Worm (Caenorhabditis elegans) whole organism, young adult: ENCODE results near the gene str-134.

Experiments used
- B0019.2 ChIP-seq: fragments of 200-800 bp; sonication (Bioruptor generic); conservative IDR thresholded peaks from 2 replicates; pipeline ENCODE4 v1.3.6; 2022; ENCODE audit warnings: missing genetic modification reagents, missing genetic modification characterization, missing compliant biosample characterization
- B0035.1 ChIP-seq: sonication (generic microtip); optimal IDR thresholded peaks from 2 replicates; lab custom pipeline; 2016; ENCODE audit warnings: missing genetic modification characterization, mild to moderate bottlenecking, missing compliant biosample characterization, missing genotype, missing genetic modification reagents
- B0336.3 ChIP-seq: fragments of 200-800 bp; sonication (Bioruptor generic); IDR thresholded peaks from 2 replicates; pipeline ENCODE4 v1.3.6; 2022; ENCODE audit warnings: missing genetic modification characterization, missing compliant biosample characterization
- C06A6.2 ChIP-seq: fragments of 200-800 bp; sonication (Bioruptor generic); conservative IDR thresholded peaks from 2 replicates; pipeline ENCODE4 v1.3.6; 2022; ENCODE audit warnings: missing genetic modification characterization, missing compliant biosample characterization
- D2030.7 ChIP-seq: fragments of 200-800 bp; sonication (Bioruptor generic); IDR thresholded peaks from 2 replicates; pipeline ENCODE4 v1.3.6; 2022; ENCODE audit warnings: missing genetic modification reagents, missing genetic modification characterization, missing compliant biosample characterization
- F22D6.2 ChIP-seq: sonication (generic microtip); optimal IDR thresholded peaks from 2 replicates; lab custom pipeline; 2016; ENCODE audit warnings: mild to moderate bottlenecking, missing genetic modification characterization, missing compliant biosample characterization
- K11D2.4 ChIP-seq: fragments of 200-800 bp; sonication (Bioruptor generic); IDR thresholded peaks from 2 replicates; pipeline ENCODE4 v1.3.6; 2022; ENCODE audit warnings: missing genetic modification reagents, missing genetic modification characterization, missing compliant biosample characterization
- K12H6.12 ChIP-seq: fragments of 200-800 bp; sonication (Bioruptor generic); optimal IDR thresholded peaks from 2 replicates; lab custom pipeline; 2018; ENCODE audit warnings: mild to moderate bottlenecking, missing genetic modification characterization, missing compliant biosample characterization
- T26A5.8 ChIP-seq: sonication (generic microtip); optimal IDR thresholded peaks from 2 replicates; lab custom pipeline; 2016; ENCODE audit warnings: missing genetic modification characterization, missing compliant biosample characterization
- Y56A3A.18 ChIP-seq: fragments of 200-800 bp; sonication (Bioruptor generic); IDR thresholded peaks from 2 replicates; pipeline ENCODE4 v1.3.6; 2022; ENCODE audit warnings: missing genetic modification reagents, missing genetic modification characterization, missing compliant biosample characterization
- Y67H2A.10 ChIP-seq: fragments of 200-800 bp; sonication (Bioruptor generic); conservative IDR thresholded peaks from 2 replicates; pipeline ENCODE4 v1.3.6; 2022; ENCODE audit warnings: missing genetic modification reagents, missing genetic modification characterization, missing compliant biosample characterization
- atf-7 ChIP-seq: sonication (generic microtip); optimal IDR thresholded peaks from 2 replicates; lab custom pipeline; 2017; ENCODE audit warnings: mild to moderate bottlenecking, missing genetic modification characterization, missing compliant biosample characterization
- attf-6 ChIP-seq: fragments of 200-800 bp; sonication (Bioruptor generic); IDR thresholded peaks from 2 replicates; pipeline ENCODE4 v1.3.6; 2022; ENCODE audit warnings: missing genetic modification reagents, missing genetic modification characterization, missing compliant biosample characterization
- cebp-1 ChIP-seq, 2 experiments: fragments of 200-800 bp in 1 of 2; sonication (Bioruptor generic) in 1 of 2; sonication (generic microtip) in 1 of 2; IDR thresholded peaks in 1 of 2; optimal IDR thresholded peaks in 1 of 2; 2 replicates each; pipeline versions ENCODE4 v1.3.6 to Lab custom; 2017 to 2022; ENCODE audit warnings: missing compliant biosample characterization in 2 of 2, missing genetic modification characterization in 2 of 2, mild to moderate bottlenecking in 1 of 2, missing genetic modification reagents in 1 of 2, moderate library complexity in 1 of 2
- ceh-27 ChIP-seq: fragments of 200-800 bp; sonication (Bioruptor generic); optimal IDR thresholded peaks from 2 replicates; lab custom pipeline; 2018; ENCODE audit warnings: mild to moderate bottlenecking, missing genetic modification characterization, moderate library complexity, missing compliant biosample characterization
- chd-7 ChIP-seq: sonication (generic microtip); optimal IDR thresholded peaks from 2 replicates; lab custom pipeline; 2016; ENCODE audit warnings: mild to moderate bottlenecking, missing genetic modification characterization, moderate library complexity, missing compliant biosample characterization
- efl-1 ChIP-seq: fragments of 150-350 bp; optimal IDR thresholded peaks from 2 replicates; lab custom pipeline; 2014; ENCODE audit warnings: missing biosample characterization, missing genetic modification reagents, missing genetic modification characterization
- egrh-3 ChIP-seq: fragments of 200-800 bp; sonication (Bioruptor generic); IDR thresholded peaks from 2 replicates; pipeline ENCODE4 v1.3.6; 2022; ENCODE audit warnings: missing genetic modification reagents, missing genetic modification characterization, missing compliant biosample characterization
- gei-17 ChIP-seq: fragments of 200-800 bp; sonication (Bioruptor generic); optimal IDR thresholded peaks from 2 replicates; lab custom pipeline; 2018; ENCODE audit warnings: mild to moderate bottlenecking, missing genetic modification characterization, missing compliant biosample characterization
- hmg-1.2 ChIP-seq: fragments of 200-800 bp; sonication (Bioruptor generic); IDR thresholded peaks from 2 replicates; pipeline ENCODE4 v1.3.6; 2022; ENCODE audit warnings: missing genetic modification reagents, missing genetic modification characterization, missing compliant biosample characterization
- hsf-1 ChIP-seq: fragments of 200-800 bp; sonication (Bioruptor generic); IDR thresholded peaks from 2 replicates; pipeline ENCODE4 v1.3.6; 2022; ENCODE audit warnings: missing genetic modification reagents, missing genetic modification characterization, missing compliant biosample characterization
- let-607 ChIP-seq, 2 experiments: fragments of 200-800 bp in 1 of 2; sonication (Bioruptor generic) in 1 of 2; sonication (generic microtip) in 1 of 2; optimal IDR thresholded peaks; 2 replicates each; lab custom pipeline; 2016 to 2018; ENCODE audit warnings: mild to moderate bottlenecking in 2 of 2, missing compliant biosample characterization in 2 of 2, missing genetic modification characterization in 2 of 2, moderate library complexity in 2 of 2, missing genotype in 1 of 2
- lin-35 ChIP-seq, 3 experiments: fragments of 150-350 bp in 2 of 3; sonication (generic microtip) in 1 of 3; optimal IDR thresholded peaks; 2 replicates each; lab custom pipeline; 2014 to 2018; ENCODE audit warnings: missing biosample characterization in 3 of 3, missing genetic modification characterization in 3 of 3, missing genetic modification reagents in 3 of 3
- lin-54 ChIP-seq: fragments of 200-800 bp; sonication (Bioruptor generic); optimal IDR thresholded peaks from 2 replicates; lab custom pipeline; 2018; ENCODE audit warnings: mild to moderate bottlenecking, missing genetic modification characterization, missing compliant biosample characterization
- lsy-27 ChIP-seq: sonication (generic microtip); optimal IDR thresholded peaks from 2 replicates; lab custom pipeline; 2017; ENCODE audit warnings: missing genetic modification characterization, mild to moderate bottlenecking, missing compliant biosample characterization, antibody characterized with exemption, missing genotype, borderline replicate concordance; ENCODE audit not compliant: insufficient read depth
- madf-10 ChIP-seq: sonication (generic microtip); optimal IDR thresholded peaks from 2 replicates; lab custom pipeline; 2016; ENCODE audit warnings: mild to moderate bottlenecking, missing genetic modification characterization, missing compliant biosample characterization
- madf-8 ChIP-seq: fragments of 200-800 bp; sonication (Bioruptor generic); conservative IDR thresholded peaks from 2 replicates; pipeline ENCODE4 v1.3.6; 2022; ENCODE audit warnings: missing genetic modification reagents, missing genetic modification characterization, missing compliant biosample characterization
- mxl-1 ChIP-seq: sonication (generic microtip); optimal IDR thresholded peaks from 2 replicates; lab custom pipeline; 2016; ENCODE audit warnings: missing genetic modification characterization, missing compliant biosample characterization
- nfya-2 ChIP-seq: fragments of 200-800 bp; sonication (Bioruptor generic); IDR thresholded peaks from 2 replicates; pipeline ENCODE4 v1.3.6; 2022; ENCODE audit warnings: missing genetic modification reagents, missing genetic modification characterization, missing compliant biosample characterization
- nfyb-1 ChIP-seq: fragments of 200-800 bp; sonication (Bioruptor generic); IDR thresholded peaks from 2 replicates; pipeline ENCODE4 v1.3.6; 2022; ENCODE audit warnings: missing genetic modification reagents, missing genetic modification characterization, missing compliant biosample characterization
- nhr-179 ChIP-seq: sonication (generic microtip); optimal IDR thresholded peaks from 2 replicates; lab custom pipeline; 2016; ENCODE audit warnings: mild to moderate bottlenecking, missing genetic modification characterization, missing compliant biosample characterization
- nhr-80 ChIP-seq: sonication (generic microtip); optimal IDR thresholded peaks from 2 replicates; lab custom pipeline; 2016; ENCODE audit warnings: missing genetic modification characterization, missing compliant biosample characterization
- nhr-90 ChIP-seq: sonication (generic microtip); optimal IDR thresholded peaks from 2 replicates; lab custom pipeline; 2016; ENCODE audit warnings: missing genotype, mild to moderate bottlenecking, missing genetic modification characterization, missing compliant biosample characterization
- pbrm-1 ChIP-seq: fragments of 200-800 bp; sonication (Bioruptor generic); IDR thresholded peaks from 2 replicates; pipeline ENCODE4 v1.3.6; 2022; ENCODE audit warnings: missing genetic modification reagents, missing genetic modification characterization, missing compliant biosample characterization
- repo-1 ChIP-seq: sonication (generic microtip); optimal IDR thresholded peaks from 2 replicates; lab custom pipeline; 2017; ENCODE audit warnings: mild to moderate bottlenecking, missing genetic modification characterization, missing compliant biosample characterization
- rpc-1 ChIP-seq, 2 experiments: fragments of 150-350 bp in 1 of 2; sonication (generic microtip) in 1 of 2; optimal IDR thresholded peaks; 2 replicates each; lab custom pipeline; 2014 to 2018; ENCODE audit warnings: missing biosample characterization in 1 of 2, missing genetic modification characterization in 1 of 2, missing genetic modification reagents in 1 of 2, missing genotype in 1 of 2
- snpc-1.3 ChIP-seq: sonication (generic microtip); optimal IDR thresholded peaks from 2 replicates; lab custom pipeline; 2017; ENCODE audit warnings: missing genetic modification characterization, mild to moderate bottlenecking, missing compliant biosample characterization, antibody characterized with exemption, moderate library complexity, missing genotype, missing genetic modification reagents; ENCODE audit not compliant: insufficient read depth
- snpc-3.4 ChIP-seq: sonication (generic microtip); optimal IDR thresholded peaks from 2 replicates; lab custom pipeline; 2017; ENCODE audit warnings: missing genetic modification characterization, mild to moderate bottlenecking, missing compliant biosample characterization, antibody characterized with exemption, moderate library complexity, missing genotype, missing genetic modification reagents
- snpc-4 ChIP-seq, 5 experiments: fragments of 150-350 bp in 1 of 5; sonication (generic microtip) in 4 of 5; optimal IDR thresholded peaks; 2 replicates each; lab custom pipeline; 2014 to 2018; ENCODE audit warnings: missing genetic modification characterization in 5 of 5, missing biosample characterization in 3 of 5, antibody characterized with exemption in 2 of 5, mild to moderate bottlenecking in 2 of 5, missing compliant biosample characterization in 2 of 5, missing genotype in 2 of 5, moderate library complexity in 2 of 5, missing genetic modification reagents in 1 of 5
- somi-1 ChIP-seq: fragments of 200-800 bp; sonication (Bioruptor generic); optimal IDR thresholded peaks from 2 replicates; lab custom pipeline; 2018; ENCODE audit warnings: mild to moderate bottlenecking, missing genetic modification characterization, missing compliant biosample characterization
- tbp1 ChIP-seq: fragments of 200-800 bp; sonication (Bioruptor generic); optimal IDR thresholded peaks from 2 replicates; lab custom pipeline; 2018; ENCODE audit warnings: mild to moderate bottlenecking, missing genetic modification characterization, missing compliant biosample characterization
- tlf-1 ChIP-seq: fragments of 200-800 bp; sonication (Bioruptor generic); optimal IDR thresholded peaks from 2 replicates; lab custom pipeline; 2018; ENCODE audit warnings: mild to moderate bottlenecking, missing genetic modification characterization, missing compliant biosample characterization
- zfh-2 ChIP-seq: fragments of 200-800 bp; sonication (Bioruptor generic); conservative IDR thresholded peaks from 2 replicates; pipeline ENCODE4 v1.3.6; 2022; ENCODE audit warnings: missing genetic modification reagents, missing genetic modification characterization, missing compliant biosample characterization
- ztf-25 ChIP-seq: fragments of 200-800 bp; sonication (Bioruptor generic); IDR thresholded peaks from 2 replicates; pipeline ENCODE4 v1.3.6; 2022; ENCODE audit warnings: missing genetic modification reagents, missing genetic modification characterization, missing compliant biosample characterization

str-134 gene

ce11 chrV:723895-724352, 19.5 kb upstream of the str-134 start, which contains the start of gene fbxb-72 (continued):
- no peak for TF ChIP-seq snpc-3.4 (tag; lab: Kevin White, UChicago)
- no peak for TF ChIP-seq rpc-1 (optimal IDR thresholded peaks at IDR 0.05; lab: Kevin White, UChicago)
- no peak for TF ChIP-seq rpc-1 (tag; optimal IDR thresholded peaks at IDR 0.05; lab: Kevin White, UChicago)
- TF ChIP-seq nfyb-1 (GFP tag; lab: Robert Waterston, UW): peak; percentile 88
- TF ChIP-seq nhr-80 (tag; lab: Kevin White, UChicago): peak; percentile 39
- TF ChIP-seq lsy-27 (tag; lab: Kevin White, UChicago): no peak
- peak; percentile 22 for TF ChIP-seq ceh-27
- peak; percentile 81; the same call in 1 of the 2 replicates for TF ChIP-seq Y56A3A.18 (GFP tag; lab: Robert Waterston, UW)
- no peak for TF ChIP-seq zfh-2
- TF ChIP-seq snpc-4 (GFP tag; optimal IDR thresholded peaks at IDR 0.05; lab: Kevin White, UChicago): no peak
- TF ChIP-seq snpc-4 (tag; optimal IDR thresholded peaks at IDR 0.05; lab: Kevin White, UChicago): peak in 3 of 4 experiments; percentile 1 to 41 (median 34)
- TF ChIP-seq F22D6.2 (tag; lab: Kevin White, UChicago): peak; percentile 85
- peak in 1 of 3 experiments; percentile 77 for TF ChIP-seq lin-35 (GFP tag; optimal IDR thresholded peaks at IDR 0.05; lab: Kevin White, UChicago)
- no peak for TF ChIP-seq nfya-2
- TF ChIP-seq lin-54 (GFP tag; lab: Kevin White, UChicago): no peak
- TF ChIP-seq madf-10: peak; percentile 66
- no peak for TF ChIP-seq madf-8 (GFP tag; lab: Robert Waterston, UW)
- TF ChIP-seq gei-17 (GFP tag; lab: Kevin White, UChicago): peak; percentile 38
- TF ChIP-seq egrh-3 (GFP tag; lab: Robert Waterston, UW): no peak
- TF ChIP-seq efl-1 (GFP tag; lab: Kevin White, UChicago): no peak
- TF ChIP-seq B0035.1 (tag; lab: Kevin White, UChicago): peak; percentile 71
- TF ChIP-seq C06A6.2 (GFP tag; lab: Robert Waterston, UW): peak; percentile 71; the same call in 1 of the 2 replicates
- TF ChIP-seq snpc-1.3: peak; percentile 64
- TF ChIP-seq attf-6 (GFP tag; lab: Robert Waterston, UW): no peak
- peak; percentile 77 for TF ChIP-seq chd-7
- peak; percentile 90 for TF ChIP-seq repo-1
- TF ChIP-seq K11D2.4 (GFP tag; lab: Robert Waterston, UW): peak; percentile 78
- no peak for TF ChIP-seq T26A5.8 (tag; lab: Kevin White, UChicago)
- no peak for TF ChIP-seq let-607 (tag; optimal IDR thresholded peaks at IDR 0.05; lab: Kevin White, UChicago)
- peak; percentile 66 for TF ChIP-seq atf-7 (tag; lab: Kevin White, UChicago)
- TF ChIP-seq hsf-1 (GFP tag; lab: Robert Waterston, UW): peak; percentile 23; the same call in 1 of the 2 replicates
- peak; percentile 11 for TF ChIP-seq nhr-90 (tag; lab: Kevin White, UChicago)
- no peak for TF ChIP-seq ztf-25 (GFP tag; lab: Robert Waterston, UW)
- TF ChIP-seq nhr-179 (tag; lab: Kevin White, UChicago): no peak
- TF ChIP-seq Y67H2A.10 (GFP tag; lab: Robert Waterston, UW): no peak
- TF ChIP-seq pbrm-1 (GFP tag; lab: Robert Waterston, UW): peak; percentile 52
- TF ChIP-seq K12H6.12 (tag; lab: Kevin White, UChicago): peak; percentile 53
- peak; percentile 89 for TF ChIP-seq tlf-1 (GFP tag; lab: Kevin White, UChicago)
- TF ChIP-seq B0336.3 (GFP tag; lab: Robert Waterston, UW): peak; percentile 77
- TF ChIP-seq hmg-1.2: peak; percentile 50
- TF ChIP-seq mxl-1: no peak
- no peak for TF ChIP-seq B0019.2 (GFP tag; lab: Robert Waterston, UW)
- peak; percentile 73 for TF ChIP-seq cebp-1 (GFP tag; IDR thresholded peaks at IDR 0.05; lab: Robert Waterston, UW)
- TF ChIP-seq cebp-1 (tag; optimal IDR thresholded peaks at IDR 0.05; lab: Kevin White, UChicago): peak; percentile 89
- peak; percentile 73 for TF ChIP-seq somi-1 (GFP tag; lab: Kevin White, UChicago)
- TF ChIP-seq tbp1 (GFP tag; lab: Kevin White, UChicago): peak; percentile 51
- no peak for TF ChIP-seq D2030.7 (GFP tag; lab: Robert Waterston, UW)
